Worm (Caenorhabditis elegans) whole organism, L4/young adult: ENCODE data around the gene H10E21.5.

Experiments
- W03F9.2 ChIP-seq: fragments of 150-350 bp; optimal IDR thresholded peaks from 2 replicates; lab custom pipeline; 2014; ENCODE audit warnings: missing biosample characterization, missing genetic modification characterization
- dao-5 ChIP-seq: sonication (generic microtip); optimal IDR thresholded peaks from 2 replicates; lab custom pipeline; 2016; ENCODE audit warnings: missing genotype, missing genetic modification characterization, moderate library complexity, missing compliant biosample characterization
- him-1 ChIP-seq: sonication (generic microtip); optimal IDR thresholded peaks from 2 replicates; lab custom pipeline; 2016; ENCODE audit warnings: missing genotype, missing genetic modification reagents, missing genetic modification characterization, missing compliant biosample characterization

DNA sequence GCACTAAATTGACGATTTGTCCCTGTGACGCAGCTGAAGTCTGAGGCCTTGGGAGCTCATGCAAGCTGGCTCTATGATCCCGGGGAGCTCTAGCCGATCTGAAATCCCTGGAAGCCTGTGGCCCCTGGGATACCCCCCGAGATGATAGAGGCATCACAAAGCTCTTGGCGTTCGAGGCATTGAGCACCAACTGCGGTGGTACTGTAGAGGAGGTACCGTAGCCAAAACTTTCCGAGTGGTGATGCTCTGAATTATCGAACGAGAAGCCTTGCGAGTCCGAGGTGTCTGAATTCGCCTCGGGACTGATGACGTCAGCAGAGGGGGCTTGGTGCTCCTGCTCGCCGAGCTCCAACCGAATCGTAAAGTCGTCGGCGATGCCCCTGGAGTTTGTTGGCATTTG lies 2.5 kb downstream of the H10E21.5 start:
- TF ChIP-seq W03F9.2 (tag; lab: Kevin White, UChicago) = no peak
- TF ChIP-seq him-1 (tag; lab: Kevin White, UChicago) = no peak
- no peak for TF ChIP-seq dao-5
